Fruit fly (Drosophila melanogaster) whole organism, wandering third instar larva: ENCODE measurements around the gene CG10140.

Experiments used
- Dif ChIP-seq: fragments of 200-275, 200-300 bp; sonication (Bioruptor generic); optimal IDR thresholded peaks from 2 replicates; lab custom pipeline; 2018; ENCODE audit warnings: missing biosample characterization, missing genetic modification characterization; ENCODE audit not compliant: partially characterized antibody
- Mio ChIP-seq: sonication (Bioruptor generic); optimal IDR thresholded peaks from 2 replicates; lab custom pipeline; 2016; ENCODE audit warnings: missing biosample characterization, missing genetic modification characterization
- OdsH ChIP-seq: fragments of 200-800 bp; sonication (Bioruptor generic); optimal IDR thresholded peaks from 2 replicates; lab custom pipeline; 2016; ENCODE audit warnings: missing biosample characterization, mild to moderate bottlenecking, missing genetic modification characterization
- br ChIP-seq: fragments of 200-800 bp; sonication (Bioruptor generic); optimal IDR thresholded peaks from 2 replicates; lab custom pipeline; 2016; ENCODE audit warnings: missing biosample characterization, missing genetic modification characterization
- dmrt93B ChIP-seq: fragments of 200-800 bp; sonication (Bioruptor generic); optimal IDR thresholded peaks from 2 replicates; lab custom pipeline; 2018; ENCODE audit warnings: missing biosample characterization, mild to moderate bottlenecking, missing genetic modification characterization
- dsf ChIP-seq: sonication (Bioruptor generic); optimal IDR thresholded peaks from 2 replicates; lab custom pipeline; 2016; ENCODE audit warnings: missing biosample characterization, missing genetic modification characterization, borderline replicate concordance
- ey ChIP-seq: fragments of 200-800 bp; sonication (Bioruptor generic); optimal IDR thresholded peaks from 2 replicates; lab custom pipeline; 2016; ENCODE audit warnings: missing biosample characterization, missing genetic modification characterization
- h ChIP-seq: fragments of 200-800 bp; sonication (Bioruptor generic); optimal IDR thresholded peaks from 3 replicates; lab custom pipeline; 2016; ENCODE audit warnings: missing biosample characterization, mild to moderate bottlenecking, missing genetic modification characterization
- lola ChIP-seq: fragments of >200 bp; optimal IDR thresholded peaks from 2 replicates; lab custom pipeline; 2017; ENCODE audit warnings: missing biosample characterization, missing genetic modification characterization
- pan ChIP-seq: fragments of >200 bp; optimal IDR thresholded peaks from 2 replicates; lab custom pipeline; 2017
- rgr ChIP-seq: fragments of 200-800 bp; sonication (Bioruptor generic); optimal IDR thresholded peaks from 3 replicates; lab custom pipeline; 2016; ENCODE audit warnings: missing biosample characterization, mild to moderate bottlenecking, missing genetic modification characterization
- sv ChIP-seq: fragments of 200-800 bp; sonication (Bioruptor generic); optimal IDR thresholded peaks from 3 replicates; lab custom pipeline; 2016; ENCODE audit warnings: missing biosample characterization, missing genetic modification characterization
- usp ChIP-seq: fragments of >200 bp; optimal IDR thresholded peaks from 2 replicates; lab custom pipeline; 2017; ENCODE audit warnings: missing biosample characterization, missing genetic modification characterization

dm6 chr3L:13479204-13479600 lies 38.9 kb upstream of the CG10140 start:
- TF ChIP-seq ey = no peak
- TF ChIP-seq dsf (GFP tag; lab: Kevin White, UChicago) = no peak
- no peak for TF ChIP-seq Dif (GFP tag; lab: Kevin White, UChicago)
- TF ChIP-seq dmrt93B = no peak
- no peak for TF ChIP-seq lola (GFP tag; lab: Kevin White, UChicago)
- TF ChIP-seq sv = no peak
- no peak for TF ChIP-seq Mio (GFP tag; lab: Kevin White, UChicago)
- TF ChIP-seq h (GFP tag; lab: Kevin White, UChicago) = no peak
- TF ChIP-seq br (GFP tag; lab: Kevin White, UChicago) = no peak
- no peak for TF ChIP-seq OdsH (GFP tag; lab: Kevin White, UChicago)
- TF ChIP-seq usp (GFP tag; lab: Kevin White, UChicago) = no peak
- TF ChIP-seq rgr (GFP tag; lab: Kevin White, UChicago) = no peak
- TF ChIP-seq pan (lab: Kevin White, UChicago) = no peak
